Worm (Caenorhabditis elegans): Measurements from ENCODE around the gene F59B2.12.

- TF ChIP-seq him-1 (tag; optimal IDR thresholded peaks at IDR 0.05) (no peak), W03F9.2 (tag; optimal IDR thresholded peaks at IDR 0.05) (no peak), dao-5 (tag; optimal IDR thresholded peaks at IDR 0.05) (no peak)
These were observed 16.7 kb downstream of the F59B2.12 start for ce11 chrIII:9034133-9034532.

Measured in whole organism, L4/young adult.